Fruit fly (Drosophila melanogaster) whole organism, adult: Measurements from ENCODE around the gene CG44158.
A peak's percentile ranks its signal among the peaks of the same experiment; 100 is the strongest.

Experiments used
- CG11617 ChIP-seq: fragments of 200-800 bp; sonication (Bioruptor generic); optimal IDR thresholded peaks from 2 replicates; lab custom pipeline; 2017; ENCODE audit warnings: mild to moderate bottlenecking, missing biosample characterization, missing genetic modification reagents, missing genetic modification characterization
- CG12768 ChIP-seq: fragments of 200-800 bp; sonication (Bioruptor generic); optimal IDR thresholded peaks from 2 replicates; lab custom pipeline; 2017; ENCODE audit warnings: missing biosample characterization, missing genetic modification characterization, mild to moderate bottlenecking, moderate library complexity, missing genetic modification reagents
- CG14711 ChIP-seq: fragments of 200-800 bp; sonication (Bioruptor generic); optimal IDR thresholded peaks from 2 replicates; lab custom pipeline; 2018; ENCODE audit warnings: missing biosample characterization, mild to moderate bottlenecking, missing genetic modification characterization, moderate library complexity
- CG1620 ChIP-seq: fragments of 200-800 bp; sonication (Bioruptor generic); optimal IDR thresholded peaks from 2 replicates; lab custom pipeline; 2016; ENCODE audit warnings: missing biosample characterization, missing genetic modification characterization
- CG33017 ChIP-seq: fragments of 200-800 bp; sonication (Bioruptor generic); optimal IDR thresholded peaks from 2 replicates; lab custom pipeline; 2018; ENCODE audit warnings: missing biosample characterization, mild to moderate bottlenecking, missing genetic modification characterization, moderate library complexity
- CG5204 ChIP-seq: fragments of 200-800 bp; sonication (Bioruptor generic); optimal IDR thresholded peaks from 2 replicates; lab custom pipeline; 2016; ENCODE audit warnings: missing biosample characterization, missing genetic modification characterization
- CG7045 ChIP-seq: fragments of 200-800 bp; sonication (Bioruptor generic); optimal IDR thresholded peaks from 2 replicates; lab custom pipeline; 2017; ENCODE audit warnings: missing biosample characterization, mild to moderate bottlenecking, missing genetic modification characterization
- CG7101 ChIP-seq: fragments of 200-800 bp; sonication (Bioruptor generic); optimal IDR thresholded peaks from 2 replicates; lab custom pipeline; 2018; ENCODE audit warnings: missing biosample characterization, mild to moderate bottlenecking, missing genetic modification characterization, moderate library complexity
- Clk ChIP-seq: fragments of 200-800 bp; sonication (Bioruptor generic); optimal IDR thresholded peaks from 2 replicates; lab custom pipeline; 2017; ENCODE audit warnings: missing biosample characterization, missing genetic modification characterization
- Crg-1 ChIP-seq: fragments of 200-800 bp; sonication (Bioruptor generic); optimal IDR thresholded peaks from 2 replicates; lab custom pipeline; 2016; ENCODE audit warnings: missing biosample characterization, missing genetic modification characterization
- Hr96 ChIP-seq: fragments of 200-800 bp; sonication (Bioruptor generic); optimal IDR thresholded peaks from 2 replicates; lab custom pipeline; 2016; ENCODE audit warnings: missing biosample characterization, missing genetic modification characterization
- Mnt ChIP-seq: fragments of 200-800 bp; sonication (Bioruptor generic); optimal IDR thresholded peaks from 2 replicates; lab custom pipeline; 2016; ENCODE audit warnings: missing biosample characterization, mild to moderate bottlenecking, missing genetic modification characterization
- bab1 ChIP-seq: fragments of 200-800 bp; sonication (Bioruptor generic); optimal IDR thresholded peaks from 3 replicates; lab custom pipeline; 2019; ENCODE audit warnings: missing biosample characterization, mild to moderate bottlenecking, missing genetic modification characterization, moderate library complexity
- cic ChIP-seq: fragments of 200-800 bp; sonication (Bioruptor generic); optimal IDR thresholded peaks from 2 replicates; lab custom pipeline; 2017; ENCODE audit warnings: missing biosample characterization, mild to moderate bottlenecking, missing genetic modification characterization, moderate library complexity
- cnc ChIP-seq, 2 experiments: fragments of >200 bp; optimal IDR thresholded peaks; 2 replicates each; lab custom pipeline; 2017
- kay ChIP-seq: fragments of 200-800 bp; sonication (Bioruptor generic); peaks from one replicate; lab custom pipeline; 2016; ENCODE audit warnings: missing biosample characterization, missing genetic modification characterization, borderline replicate concordance
- ovo ChIP-seq: fragments of 200-800 bp; sonication (Bioruptor generic); optimal IDR thresholded peaks from 2 replicates; lab custom pipeline; 2016; ENCODE audit warnings: missing biosample characterization, missing genetic modification characterization
- pad ChIP-seq: fragments of 200-800 bp; sonication (Bioruptor generic); optimal IDR thresholded peaks from 3 replicates; lab custom pipeline; 2017; ENCODE audit warnings: missing biosample characterization, missing genetic modification characterization, mild to moderate bottlenecking, moderate library complexity, missing genetic modification reagents
- tj ChIP-seq: fragments of 200-800 bp; sonication (Bioruptor generic); optimal IDR thresholded peaks from 3 replicates; lab custom pipeline; 2017; ENCODE audit warnings: missing biosample characterization, mild to moderate bottlenecking, missing genetic modification characterization, moderate library complexity
- toe ChIP-seq: fragments of 200-800 bp; sonication (Bioruptor generic); optimal IDR thresholded peaks from 2 replicates; lab custom pipeline; 2016; ENCODE audit warnings: missing biosample characterization, missing genetic modification characterization

Gene CG44158

dm6 chr3R:18167416-18168237, 41.0 kb upstream of the CG44158 start, which contains the start of gene wrd:
TSS of gene wrd (plus strand) at chr3R:18167757.
- TF ChIP-seq Crg-1 (GFP tag; lab: Kevin White, UChicago) (no peak), CG7045 (GFP tag; lab: Kevin White, UChicago) (no peak), Clk (GFP tag; lab: Kevin White, UChicago) (no peak), Mnt (GFP tag; lab: Kevin White, UChicago) (peak; percentile 54), kay (GFP tag; lab: Kevin White, UChicago) (no peak), CG1620 (peak; percentile 27), ovo (GFP tag; lab: Kevin White, UChicago) (peak; percentile 26), cnc (optimal IDR thresholded peaks at IDR 0.05; lab: Kevin White, UChicago) (no peak), CG5204 (GFP tag; lab: Kevin White, UChicago) (peak; percentile 46), CG11617 (GFP tag; lab: Kevin White, UChicago) (no peak), CG7101 (no peak), toe (GFP tag; lab: Kevin White, UChicago) (peak; percentile 61), tj (GFP tag; lab: Kevin White, UChicago) (peak; percentile 41), bab1 (GFP tag; lab: Kevin White, UChicago) (peak; percentile 29), CG14711 (tag; lab: Kevin White, UChicago) (no peak), CG33017 (tag; lab: Kevin White, UChicago) (no peak), pad (GFP tag; lab: Kevin White, UChicago) (no peak), CG12768 (GFP tag; lab: Kevin White, UChicago) (peak; percentile 14), Hr96 (GFP tag; lab: Kevin White, UChicago) (peak; percentile 29), cic (GFP tag; lab: Kevin White, UChicago) (peak; percentile 54)

dm6 chr3R:18168398-18168797, 40.2 kb upstream of the CG44158 start:
- TF ChIP-seq CG33017 (tag; lab: Kevin White, UChicago) (peak; percentile 25), CG14711 (tag; lab: Kevin White, UChicago) (peak; percentile 89), CG1620 (no peak), kay (GFP tag; lab: Kevin White, UChicago) (no peak), CG11617 (GFP tag; lab: Kevin White, UChicago) (peak; percentile 13), CG12768 (GFP tag; lab: Kevin White, UChicago) (peak; percentile 82), CG7045 (GFP tag; lab: Kevin White, UChicago) (peak; percentile 65), cnc (optimal IDR thresholded peaks at IDR 0.05; lab: Kevin White, UChicago) (no peak), CG7101 (peak; percentile 73), bab1 (GFP tag; lab: Kevin White, UChicago) (peak; percentile 37), Crg-1 (GFP tag; lab: Kevin White, UChicago) (no peak), toe (GFP tag; lab: Kevin White, UChicago) (peak; percentile 37), cic (GFP tag; lab: Kevin White, UChicago) (peak; percentile 22), ovo (GFP tag; lab: Kevin White, UChicago) (no peak), pad (GFP tag; lab: Kevin White, UChicago) (peak; percentile 17), Clk (GFP tag; lab: Kevin White, UChicago) (peak; percentile 66), CG5204 (GFP tag; lab: Kevin White, UChicago) (no peak)

- TF ChIP-seq Crg-1 (GFP tag; lab: Kevin White, UChicago) (no peak), CG7045 (GFP tag; lab: Kevin White, UChicago) (peak; percentile 54), CG33017 (tag; lab: Kevin White, UChicago) (peak; percentile 42), bab1 (GFP tag; lab: Kevin White, UChicago) (no peak), toe (GFP tag; lab: Kevin White, UChicago) (no peak), Hr96 (GFP tag; lab: Kevin White, UChicago) (peak; percentile 6), cic (GFP tag; lab: Kevin White, UChicago) (peak; percentile 47), ovo (GFP tag; lab: Kevin White, UChicago) (peak; percentile 47), CG12768 (GFP tag; lab: Kevin White, UChicago) (peak; percentile 61)
Measured at dm6 chr3R:18168929-18169350, 39.6 kb upstream of the CG44158 start.

- TF ChIP-seq cic (GFP tag; lab: Kevin White, UChicago) (peak; percentile 42), CG5204 (GFP tag; lab: Kevin White, UChicago) (no peak), bab1 (GFP tag; lab: Kevin White, UChicago) (no peak), CG1620 (no peak), CG11617 (GFP tag; lab: Kevin White, UChicago) (peak; percentile 2), CG7101 (peak; percentile 14), cnc (optimal IDR thresholded peaks at IDR 0.05; lab: Kevin White, UChicago) (no peak), CG14711 (tag; lab: Kevin White, UChicago) (peak; percentile 32), pad (GFP tag; lab: Kevin White, UChicago) (peak; percentile 97), Mnt (GFP tag; lab: Kevin White, UChicago) (peak; percentile 27), ovo (GFP tag; lab: Kevin White, UChicago) (peak; percentile 86), Crg-1 (GFP tag; lab: Kevin White, UChicago) (no peak)
Measured at dm6 chr3R:18169982-18170531, 38.5 kb upstream of the CG44158 start.
